Fruit fly (Drosophila melanogaster) whole organism, prepupa: Measurements from ENCODE around the gene Spag1.

ENCODE experiments used
- Blimp-1 ChIP-seq: fragments of 200-800 bp; sonication (Bioruptor generic); optimal IDR thresholded peaks from 3 replicates; lab custom pipeline; 2017; ENCODE audit warnings: missing biosample characterization, missing genetic modification characterization, mild to moderate bottlenecking, moderate library complexity, missing genetic modification reagents
- CG11902 ChIP-seq: fragments of 200-800 bp; sonication (Bioruptor generic); optimal IDR thresholded peaks from 3 replicates; lab custom pipeline; 2016; ENCODE audit warnings: missing biosample characterization, missing genetic modification characterization
- CG31627 ChIP-seq: fragments of 200-800 bp; sonication (Bioruptor generic); optimal IDR thresholded peaks from 3 replicates; lab custom pipeline; 2016; ENCODE audit warnings: missing biosample characterization, missing genetic modification characterization
- CG6792 ChIP-seq: fragments of 200-800 bp; sonication (Bioruptor generic); optimal IDR thresholded peaks from 3 replicates; lab custom pipeline; 2016; ENCODE audit warnings: missing biosample characterization, missing genetic modification characterization
- CG8632 ChIP-seq: fragments of 200-800 bp; sonication (Bioruptor generic); optimal IDR thresholded peaks from 3 replicates; lab custom pipeline; 2016; ENCODE audit warnings: missing biosample characterization, missing genetic modification characterization
- Eip75B ChIP-seq: fragments of 200-800 bp; sonication (Bioruptor generic); optimal IDR thresholded peaks from 3 replicates; lab custom pipeline; 2016; ENCODE audit warnings: missing biosample characterization, missing genetic modification characterization
- Hr39 ChIP-seq: fragments of 200-800 bp; sonication (Bioruptor generic); optimal IDR thresholded peaks from 2 replicates; lab custom pipeline; 2016; ENCODE audit warnings: missing biosample characterization, missing genetic modification characterization
- Met ChIP-seq: fragments of 200-800 bp; sonication (Bioruptor generic); optimal IDR thresholded peaks from 3 replicates; lab custom pipeline; 2016; ENCODE audit warnings: missing biosample characterization, missing genetic modification characterization
- Sox15 ChIP-seq: fragments of 200-800 bp; sonication (Bioruptor generic); optimal IDR thresholded peaks from 3 replicates; lab custom pipeline; 2016; ENCODE audit warnings: missing biosample characterization, missing genetic modification characterization
- cyc ChIP-seq: fragments of 200-800 bp; sonication (Bioruptor generic); optimal IDR thresholded peaks from 3 replicates; lab custom pipeline; 2016; ENCODE audit warnings: missing biosample characterization, missing genetic modification characterization
- svp ChIP-seq: fragments of 200-800 bp; sonication (Bioruptor generic); peaks from one replicate; lab custom pipeline; 2016; ENCODE audit warnings: missing biosample characterization, missing genetic modification characterization
- topi ChIP-seq: fragments of 200-800 bp; sonication (Bioruptor generic); optimal IDR thresholded peaks from 3 replicates; lab custom pipeline; 2016; ENCODE audit warnings: missing biosample characterization, missing genetic modification characterization
- vri ChIP-seq: fragments of 200-800 bp; sonication (Bioruptor generic); optimal IDR thresholded peaks from 3 replicates; lab custom pipeline; 2016; ENCODE audit warnings: missing biosample characterization, mild to moderate bottlenecking, missing genetic modification characterization

DNA sequence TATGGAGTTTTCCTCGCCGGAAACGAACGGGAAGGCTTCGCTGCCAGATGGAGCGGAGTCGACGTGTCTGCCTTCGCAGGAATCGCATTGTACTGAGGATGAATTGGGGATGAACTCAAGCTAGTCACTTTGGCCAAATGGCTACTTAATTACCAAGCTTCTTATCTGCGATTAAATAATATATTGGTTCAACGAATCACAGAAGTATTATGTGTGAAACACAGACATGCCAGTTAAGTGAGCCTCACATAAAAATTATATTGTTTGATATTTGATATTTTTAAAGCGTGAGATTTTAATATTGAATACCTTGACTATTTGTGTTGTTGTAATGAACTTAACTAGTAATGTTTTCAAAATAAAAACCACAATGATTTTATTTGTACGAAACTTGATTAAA lies 18.8 kb downstream of the Spag1 start, which contains the start of gene Gr97a:
- TF ChIP-seq CG31627 (GFP tag; lab: Kevin White, UChicago) (no peak), CG8632 (GFP tag; lab: Kevin White, UChicago) (no peak), Blimp-1 (GFP tag; lab: Kevin White, UChicago) (no peak), cyc (GFP tag; lab: Kevin White, UChicago) (no peak), svp (no peak), Met (no peak), Hr39 (no peak), CG6792 (GFP tag; lab: Kevin White, UChicago) (no peak), topi (GFP tag; lab: Kevin White, UChicago) (no peak), Eip75B (GFP tag; lab: Kevin White, UChicago) (no peak), CG11902 (GFP tag; lab: Kevin White, UChicago) (no peak), vri (GFP tag; lab: Kevin White, UChicago) (no peak), Sox15 (GFP tag; lab: Kevin White, UChicago) (no peak)
